2 worm cellular contexts compared by ENCODE assay signal in the genomic region with DNA sequence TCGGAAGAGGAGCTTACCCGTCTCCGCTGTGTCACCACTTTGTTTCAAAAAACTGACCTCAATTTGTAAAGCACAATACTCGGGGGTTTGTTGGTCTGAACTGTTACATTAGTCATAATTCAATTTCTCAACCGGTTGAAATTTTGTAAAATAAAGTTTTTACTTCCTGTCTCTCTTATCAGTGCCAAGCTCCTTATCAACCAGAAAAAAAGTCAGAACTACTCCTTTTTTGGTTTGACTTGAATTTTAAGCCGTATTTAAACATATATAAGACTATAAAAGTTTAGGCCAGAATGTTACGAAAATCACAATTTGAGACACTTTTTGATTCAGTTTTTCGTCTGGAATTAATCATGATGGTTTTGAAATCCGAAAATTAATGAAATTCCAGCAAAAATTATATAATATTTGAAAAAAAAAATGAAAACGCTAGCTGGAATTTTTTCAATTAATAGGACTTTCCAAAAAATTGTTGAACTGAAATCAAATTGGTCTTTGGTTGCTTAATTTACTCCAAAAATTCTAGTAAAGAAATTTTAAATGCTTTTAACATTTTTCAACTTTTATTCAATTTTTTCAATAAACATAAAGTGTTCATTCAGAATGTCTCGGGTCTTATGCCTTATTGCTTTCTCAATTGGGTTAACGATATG.
TF ChIP-seq lines count a peak whose summit lies in the region.

A gene (plus strand): TSS at position 603 of the 653 bp plus-strand sequence.

TF ChIP-seq in whole organism, L1 larva, 84 proteins besides CTCF, POLR2A, EP300 and RAD21 (continued from another document):
- TF ChIP-seq efl-3 (GFP tag; optimal IDR thresholded peaks at IDR 0.05; lab: Kevin White, UChicago) (no peak), mep-1 (tag; optimal IDR thresholded peaks at IDR 0.05; lab: Kevin White, UChicago) (no peak), fkh-8 (tag; optimal IDR thresholded peaks at IDR 0.05; lab: Kevin White, UChicago) (no peak)
TF ChIP-seq in whole organism, L1 larva: peak in this region for 2.

TF ChIP-seq in whole organism, L4 larva, 104 proteins besides CTCF, POLR2A, EP300 and RAD21 (continued from another document):
- TF ChIP-seq duxl-1 (tag; optimal IDR thresholded peaks at IDR 0.05; lab: Kevin White, UChicago; ENCODE audit: poor library complexity) (no peak), nhr-11 (tag; optimal IDR thresholded peaks at IDR 0.05; lab: Kevin White, UChicago) (no peak), attf-4 (tag; optimal IDR thresholded peaks at IDR 0.05; lab: Kevin White, UChicago) (no peak), egl-27 (tag; optimal IDR thresholded peaks at IDR 0.05; lab: Kevin White, UChicago) (no peak)
